Fruit fly (Drosophila melanogaster): ENCODE measurements around the gene CG43232.

DNA sequence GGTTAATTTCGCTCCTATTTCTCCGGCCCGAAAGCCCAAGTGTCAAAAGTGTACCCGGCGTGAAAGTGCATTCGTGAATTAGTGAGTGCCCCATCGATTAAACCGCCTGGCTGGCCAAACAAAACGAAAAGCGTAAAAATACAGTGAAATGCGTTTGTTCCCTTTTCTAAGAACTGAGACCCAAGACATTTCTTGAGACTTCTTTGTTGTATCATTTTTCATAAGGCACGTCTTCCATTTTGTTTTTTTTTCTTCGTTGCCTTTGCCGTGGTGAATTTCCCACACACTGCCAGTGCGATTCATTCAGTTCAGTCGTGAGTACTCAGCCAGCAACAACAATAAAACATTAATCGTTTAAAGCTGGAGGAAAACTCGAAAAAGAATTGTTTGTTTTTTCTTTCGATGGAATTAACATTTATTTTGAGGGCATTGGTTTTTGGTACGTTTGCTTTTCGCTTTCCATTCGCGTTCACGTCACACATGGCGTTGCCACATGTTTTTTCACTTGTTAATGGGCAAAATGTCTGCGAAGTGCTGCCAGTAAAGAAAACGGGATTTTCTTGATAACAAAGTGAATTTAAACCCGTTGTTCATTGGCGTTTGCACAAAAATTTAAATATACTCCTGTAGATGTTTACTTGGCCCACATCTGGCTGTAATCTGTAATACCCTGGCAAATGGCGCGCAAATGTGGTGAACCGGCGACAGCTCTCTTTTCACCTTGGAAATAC lies 10.4 kb upstream of the CG43232 start:
- TF ChIP-seq Dfd (GFP tag; optimal IDR thresholded peaks at IDR 0.05) (no peak), HLH106 (tag; optimal IDR thresholded peaks at IDR 0.05) (no peak), rgr (GFP tag; optimal IDR thresholded peaks at IDR 0.05) (no peak), tai (GFP tag; optimal IDR thresholded peaks at IDR 0.05) (no peak), fru (GFP tag; optimal IDR thresholded peaks at IDR 0.05) (peak; percentile 29), Sp1 (GFP tag; optimal IDR thresholded peaks at IDR 0.05) (peak; percentile 3)
